Worm (Caenorhabditis elegans) whole organism, L4/young adult: ENCODE data around the gene daao-1.

Experiments
- W03F9.2 ChIP-seq: fragments of 150-350 bp; optimal IDR thresholded peaks from 2 replicates; lab custom pipeline; 2014; ENCODE audit warnings: missing biosample characterization, missing genetic modification characterization
- dao-5 ChIP-seq: sonication (generic microtip); optimal IDR thresholded peaks from 2 replicates; lab custom pipeline; 2016; ENCODE audit warnings: missing genotype, missing genetic modification characterization, moderate library complexity, missing compliant biosample characterization

DNA sequence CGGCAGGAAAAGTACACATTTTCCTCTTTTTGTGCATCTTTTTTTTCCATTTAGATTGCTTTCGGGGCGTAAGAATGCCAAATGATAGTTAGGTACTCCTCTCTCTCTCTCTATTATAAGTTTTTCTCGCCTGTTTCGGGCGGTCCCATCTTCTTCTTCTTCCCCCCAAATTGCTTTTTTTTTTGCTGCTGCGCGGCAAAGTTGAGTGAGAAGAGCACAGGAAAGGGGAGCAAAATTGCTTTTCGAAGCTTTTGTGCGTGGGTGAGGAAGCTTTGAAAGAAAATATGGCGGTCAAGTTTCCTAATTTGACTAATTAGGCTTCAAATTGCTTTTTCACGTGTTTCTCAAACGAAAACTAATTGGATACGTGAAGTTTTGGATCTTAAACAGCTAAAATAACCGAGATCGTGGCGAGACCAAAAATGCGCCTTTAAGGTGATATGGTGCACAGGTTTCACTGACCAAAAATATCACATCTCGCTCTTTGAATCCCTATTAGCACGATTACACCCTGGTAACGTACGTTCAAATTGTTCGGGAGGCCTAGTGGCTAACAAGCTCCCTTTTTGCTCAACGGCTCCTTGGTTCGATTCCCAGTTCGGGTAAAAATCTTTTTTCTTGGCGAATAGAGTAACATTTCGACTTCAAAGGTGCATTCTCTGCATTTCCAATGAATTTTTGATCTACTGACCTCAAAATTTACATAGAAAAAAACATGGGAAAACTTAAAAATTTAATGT, 42.6 kb downstream of the daao-1 start:
- no peak for TF ChIP-seq W03F9.2 (tag; lab: Kevin White, UChicago)
- no peak for TF ChIP-seq dao-5 (tag; lab: Kevin White, UChicago)
